Worm (Caenorhabditis elegans): Measurements from ENCODE around the gene Y75B8A.32.

DNA sequence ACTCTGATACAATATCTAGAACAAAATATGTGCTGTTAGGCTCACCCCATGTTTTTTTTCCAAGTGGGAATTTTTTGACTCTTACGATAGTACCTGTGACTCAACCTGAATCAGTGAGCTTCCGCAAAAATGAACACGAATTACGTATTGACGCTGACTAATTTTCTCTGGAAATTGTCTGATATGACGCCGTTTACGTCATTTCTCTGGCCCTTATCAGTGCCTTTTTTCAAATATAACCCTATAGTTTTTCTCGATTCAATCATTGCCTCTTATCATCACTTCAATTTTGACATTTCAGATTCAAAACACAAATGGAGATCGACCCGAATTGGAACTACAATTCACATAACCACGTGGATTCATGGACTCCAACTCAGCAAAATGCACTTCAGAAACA lies 39.6 kb downstream of the Y75B8A.32 start, which contains the start of gene Y75B8A.28:
- TF ChIP-seq lin-39 (tag; optimal IDR thresholded peaks at IDR 0.05) (no peak), ztf-11 (tag; optimal IDR thresholded peaks at IDR 0.05) (no peak), ama-1 (optimal IDR thresholded peaks at IDR 0.05) (no peak), sem-4 (tag; optimal IDR thresholded peaks at IDR 0.05) (no peak)

Data from whole organism, L2 larva.